Fruit fly (Drosophila melanogaster): ENCODE measurements around the gene CG31778.

CG31778 gene

dm6 chr2L:3712949-3713416, 7.7 kb upstream of the CG31778 start, which contains the start of the genes CG31955 and CG2818:
Gene CG31955, minus strand, starts transcription at chr2L:3713105.
Gene CG2818, plus strand, starts transcription at chr2L:3713360.
- TF ChIP-seq psq (optimal IDR thresholded peaks at IDR 0.05) = no peak

dm6 chr2L:3711665-3712064, 6.4 kb upstream of the CG31778 start, which contains the start of gene cutlet:
Gene cutlet, minus strand, starts transcription at chr2L:3711748.
- TF ChIP-seq insv (optimal IDR thresholded peaks at IDR 0.05) (no peak), Myc (optimal IDR thresholded peaks at IDR 0.05) (no peak), ttk (optimal IDR thresholded peaks at IDR 0.05) (no peak), h (optimal IDR thresholded peaks at IDR 0.05) (no peak), Sin3A (optimal IDR thresholded peaks at IDR 0.05) (no peak), psq (optimal IDR thresholded peaks at IDR 0.05) (no peak)

dm6 chr2L:3706963-3707362, 1.7 kb upstream of the CG31778 start, which contains the start of gene CG31777:
Gene CG31777, minus strand, starts transcription at chr2L:3707063.
- TF ChIP-seq ttk (optimal IDR thresholded peaks at IDR 0.05) (no peak), h (optimal IDR thresholded peaks at IDR 0.05) (no peak)

- TF ChIP-seq psq (optimal IDR thresholded peaks at IDR 0.05) (no peak), ttk (optimal IDR thresholded peaks at IDR 0.05) (no peak), Sin3A (optimal IDR thresholded peaks at IDR 0.05) (no peak), insv (optimal IDR thresholded peaks at IDR 0.05) (no peak), Myc (optimal IDR thresholded peaks at IDR 0.05) (no peak), h (optimal IDR thresholded peaks at IDR 0.05) (no peak)
These were observed 2.0 kb downstream of the CG31778 start, which contains the start of gene CG2816 for dm6 chr2L:3703260-3703659. Gene CG2816, plus strand, starts transcription at chr2L:3703659.

- TF ChIP-seq h (optimal IDR thresholded peaks at IDR 0.05) (no peak), Sin3A (optimal IDR thresholded peaks at IDR 0.05) (no peak), insv (optimal IDR thresholded peaks at IDR 0.05) (no peak), ttk (optimal IDR thresholded peaks at IDR 0.05) (no peak), Myc (optimal IDR thresholded peaks at IDR 0.05) (no peak), psq (optimal IDR thresholded peaks at IDR 0.05) (no peak)
These were observed 3.8 kb downstream of the CG31778 start, which contains the start of gene CG43145 for dm6 chr2L:3701526-3701925. Gene CG43145, plus strand, starts transcription at chr2L:3701826.

- TF ChIP-seq Sin3A (optimal IDR thresholded peaks at IDR 0.05) (no peak), Myc (optimal IDR thresholded peaks at IDR 0.05) (no peak), psq (optimal IDR thresholded peaks at IDR 0.05) (no peak), h (optimal IDR thresholded peaks at IDR 0.05) (no peak), ttk (optimal IDR thresholded peaks at IDR 0.05) (no peak), insv (optimal IDR thresholded peaks at IDR 0.05) (no peak)
These were observed 4.3 kb downstream of the CG31778 start, which contains the start of gene CG42467 for dm6 chr2L:3700990-3701389. Gene CG42467, plus strand, starts transcription at chr2L:3701290.

- TF ChIP-seq ttk (optimal IDR thresholded peaks at IDR 0.05) (no peak), Myc (optimal IDR thresholded peaks at IDR 0.05) (no peak), h (optimal IDR thresholded peaks at IDR 0.05) (no peak)
These were observed 4.9 kb downstream of the CG31778 start, which contains the start of gene Sfp24C1 for dm6 chr2L:3700374-3700773. Gene Sfp24C1, plus strand, starts transcription at chr2L:3700674.

dm6 chr2L:3699895-3700294, 5.4 kb downstream of the CG31778 start, which contains the start of gene CG42465:
Gene CG42465, plus strand, starts transcription at chr2L:3700195.
- TF ChIP-seq ttk (optimal IDR thresholded peaks at IDR 0.05) (no peak), psq (optimal IDR thresholded peaks at IDR 0.05) (no peak), insv (optimal IDR thresholded peaks at IDR 0.05) (no peak), h (optimal IDR thresholded peaks at IDR 0.05) (no peak), Myc (optimal IDR thresholded peaks at IDR 0.05) (no peak), Sin3A (optimal IDR thresholded peaks at IDR 0.05) (no peak)

DNA sequence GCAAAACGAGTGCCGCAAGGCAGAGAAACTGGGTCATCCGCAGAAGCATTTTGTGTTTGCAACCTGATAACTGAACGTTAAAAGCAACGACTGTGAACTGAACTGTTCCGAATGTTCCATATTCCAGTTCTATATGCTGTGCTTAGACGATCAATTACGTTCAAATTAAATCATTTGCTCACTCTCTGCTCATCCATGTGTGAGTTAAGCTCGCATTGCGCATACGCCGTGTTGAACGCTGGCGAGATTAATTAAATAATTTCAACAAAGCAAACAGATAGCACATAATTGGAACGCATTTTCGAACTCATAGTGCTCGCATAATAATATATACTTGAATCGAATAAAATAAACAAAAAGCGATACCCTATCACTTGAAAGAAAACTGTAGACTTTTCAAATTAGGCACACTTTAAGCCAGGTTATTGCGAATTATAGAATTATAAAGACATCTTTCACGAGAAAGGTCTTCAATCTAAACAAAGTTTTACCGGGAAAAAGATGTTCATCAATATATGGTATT, 6.2 kb downstream of the CG31778 start, which contains the start of the genes CG10031 and CG42464:
Gene CG10031, minus strand, starts transcription at position 101 of the 523 bp plus-strand sequence.
Gene CG42464, plus strand, starts transcription at position 473 of the 523 bp plus-strand sequence.
- no peak for TF ChIP-seq psq (optimal IDR thresholded peaks at IDR 0.05)
- no peak for TF ChIP-seq Sin3A (optimal IDR thresholded peaks at IDR 0.05)
- no peak for TF ChIP-seq insv (optimal IDR thresholded peaks at IDR 0.05)
- TF ChIP-seq Myc (optimal IDR thresholded peaks at IDR 0.05) = no peak
- no peak for TF ChIP-seq h (optimal IDR thresholded peaks at IDR 0.05)
- TF ChIP-seq ttk (optimal IDR thresholded peaks at IDR 0.05) = no peak

- TF ChIP-seq Myc (optimal IDR thresholded peaks at IDR 0.05) (no peak), psq (optimal IDR thresholded peaks at IDR 0.05) (no peak), insv (optimal IDR thresholded peaks at IDR 0.05) (no peak), Sin3A (optimal IDR thresholded peaks at IDR 0.05) (no peak), h (optimal IDR thresholded peaks at IDR 0.05) (no peak), ttk (optimal IDR thresholded peaks at IDR 0.05) (no peak)
These were observed 7.5 kb downstream of the CG31778 start, which contains the start of gene CG3604 for dm6 chr2L:3697772-3698171. Gene CG3604, minus strand, starts transcription at chr2L:3697872.

- TF ChIP-seq Myc (optimal IDR thresholded peaks at IDR 0.05) = no peak
- no peak for TF ChIP-seq insv (optimal IDR thresholded peaks at IDR 0.05)
- no peak for TF ChIP-seq psq (optimal IDR thresholded peaks at IDR 0.05)
- TF ChIP-seq h (optimal IDR thresholded peaks at IDR 0.05) = no peak
- no peak for TF ChIP-seq ttk (optimal IDR thresholded peaks at IDR 0.05)
- TF ChIP-seq Sin3A (optimal IDR thresholded peaks at IDR 0.05) = no peak
These were observed 8.8 kb downstream of the CG31778 start, which contains the start of gene IM33 for dm6 chr2L:3696438-3696837. Gene IM33, minus strand, starts transcription at chr2L:3696658.

DNA sequence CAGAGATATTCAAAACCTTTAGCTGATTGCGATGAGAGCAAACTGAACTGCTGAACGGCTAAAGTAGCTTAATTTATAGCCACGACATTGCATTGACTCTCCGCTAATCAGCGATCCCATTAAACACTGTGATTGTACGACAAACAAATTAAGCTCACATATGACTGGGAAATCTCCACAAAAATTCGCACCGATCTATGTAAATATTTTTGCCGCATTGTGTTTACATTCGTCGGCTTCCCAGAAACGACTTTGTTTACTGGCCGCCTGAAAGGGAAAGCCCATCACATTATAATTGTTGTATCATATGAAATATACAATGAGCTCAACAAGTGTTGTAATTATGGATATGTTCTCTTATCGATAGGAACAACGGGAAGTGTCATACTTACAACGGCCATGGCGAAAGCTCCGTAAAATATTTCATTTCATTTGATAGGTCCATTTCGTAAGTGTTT, 9.9 kb downstream of the CG31778 start, which contains the start of gene CG16713:
Gene CG16713, minus strand, starts transcription at position 51 of the 458 bp plus-strand sequence.
- TF ChIP-seq h (optimal IDR thresholded peaks at IDR 0.05) (no peak), psq (optimal IDR thresholded peaks at IDR 0.05) (no peak), Sin3A (optimal IDR thresholded peaks at IDR 0.05) (no peak), Myc (optimal IDR thresholded peaks at IDR 0.05) (no peak), insv (optimal IDR thresholded peaks at IDR 0.05) (no peak), ttk (optimal IDR thresholded peaks at IDR 0.05) (no peak)
